Fruit fly (Drosophila melanogaster) whole organism, embryonic: ENCODE results near the gene CG14147.
A peak's percentile ranks its signal among the peaks of the same experiment; 100 is the strongest.

Experiments used
- ATbp ChIP-seq: fragments of 200-800 bp; sonication (Bioruptor generic); optimal IDR thresholded peaks from 2 replicates; lab custom pipeline; 2017; ENCODE audit warnings: missing biosample characterization, mild to moderate bottlenecking, missing genetic modification characterization, missing genetic modification reagents
- Awh ChIP-seq: fragments of 200-800 bp; sonication (Bioruptor generic); IDR thresholded peaks from 2 replicates; pipeline ENCODE4, ENCODE4 v1.3.6; 2022; ENCODE audit warnings: missing biosample characterization, missing genetic modification characterization
- Bgb ChIP-seq: fragments of 200-800 bp; sonication (Bioruptor generic); IDR thresholded peaks from 2 replicates; pipeline ENCODE4 v1.3.6; 2022; ENCODE audit warnings: missing biosample characterization, missing genetic modification characterization; ENCODE audit not compliant: partially characterized antibody
- Blimp-1 ChIP-seq: fragments of 200-800 bp; sonication (Bioruptor generic); optimal IDR thresholded peaks from 3 replicates; lab custom pipeline; 2018; ENCODE audit warnings: missing biosample characterization, missing genetic modification characterization, mild to moderate bottlenecking, moderate library complexity, missing genetic modification reagents
- CG10274 ChIP-seq: fragments of 200-800 bp; sonication (Bioruptor generic); optimal IDR thresholded peaks from 3 replicates; lab custom pipeline; 2017; ENCODE audit warnings: missing biosample characterization, mild to moderate bottlenecking, missing genetic modification characterization
- CG17361 ChIP-seq: fragments of 200-800 bp; sonication (Bioruptor generic); IDR thresholded peaks from 3 replicates; pipeline ENCODE4 v1.3.6; 2022; ENCODE audit warnings: missing biosample characterization, missing genetic modification characterization
- CG18476 ChIP-seq: fragments of 200-800 bp; sonication (Bioruptor generic); optimal IDR thresholded peaks from 2 replicates; lab custom pipeline; 2016; ENCODE audit warnings: missing biosample characterization, mild to moderate bottlenecking, missing genetic modification characterization
- CG2129 ChIP-seq: fragments of 200-800 bp; sonication (Bioruptor generic); IDR thresholded peaks from 2 replicates; pipeline ENCODE4 v1.3.6; 2022; ENCODE audit warnings: missing biosample characterization, missing genetic modification characterization; ENCODE audit not compliant: partially characterized antibody
- CG2678 ChIP-seq: fragments of 200-800 bp; sonication (Bioruptor generic); optimal IDR thresholded peaks from 3 replicates; lab custom pipeline; 2019; ENCODE audit warnings: missing biosample characterization, mild to moderate bottlenecking, missing genetic modification characterization, moderate library complexity
- CG31365 ChIP-seq: fragments of 200-800 bp; sonication (Bioruptor generic); optimal IDR thresholded peaks from 2 replicates; lab custom pipeline; 2018; ENCODE audit warnings: missing biosample characterization, mild to moderate bottlenecking, missing genetic modification characterization
- CG3407 ChIP-seq: fragments of 200-800 bp; sonication (Bioruptor generic); optimal IDR thresholded peaks from 2 replicates; lab custom pipeline; 2018; ENCODE audit warnings: missing biosample characterization, mild to moderate bottlenecking, missing genetic modification characterization
- CG4282 ChIP-seq: fragments of 200-800 bp; sonication (Bioruptor generic); optimal IDR thresholded peaks from 2 replicates; lab custom pipeline; 2016; ENCODE audit warnings: missing biosample characterization, missing genetic modification characterization
- CG4328 ChIP-seq: fragments of 200-800 bp; sonication (Bioruptor generic); optimal IDR thresholded peaks from 3 replicates; lab custom pipeline; 2017; ENCODE audit warnings: missing biosample characterization, missing genetic modification reagents, missing genetic modification characterization
- CG5245 ChIP-seq: fragments of 200-800 bp; sonication (Bioruptor generic); optimal IDR thresholded peaks from 3 replicates; lab custom pipeline; 2016; ENCODE audit warnings: missing biosample characterization, missing genetic modification characterization
- CG7963 ChIP-seq: fragments of 200-800 bp; sonication (Bioruptor generic); IDR thresholded peaks from 3 replicates; pipeline ENCODE4 v1.3.6; 2022; ENCODE audit warnings: missing biosample characterization, missing genetic modification characterization; ENCODE audit not compliant: partially characterized antibody
- CG8359 ChIP-seq: fragments of 200-800 bp; sonication (Bioruptor generic); optimal IDR thresholded peaks from 2 replicates; lab custom pipeline; 2017; ENCODE audit warnings: missing biosample characterization, mild to moderate bottlenecking, missing genetic modification characterization, borderline replicate concordance
- Dip3 ChIP-seq: fragments of 200-800 bp; sonication (Bioruptor generic); optimal IDR thresholded peaks from 3 replicates; lab custom pipeline; 2016; ENCODE audit warnings: missing biosample characterization, missing genetic modification characterization
- Dp ChIP-seq: fragments of 200-800 bp; sonication (Bioruptor generic); optimal IDR thresholded peaks from 2 replicates; lab custom pipeline; 2018; ENCODE audit warnings: missing biosample characterization, mild to moderate bottlenecking, missing genetic modification characterization, moderate library complexity
- HHEX ChIP-seq: fragments of 200-800 bp; sonication (Bioruptor generic); optimal IDR thresholded peaks from 3 replicates; lab custom pipeline; 2017; ENCODE audit warnings: missing biosample characterization, mild to moderate bottlenecking, missing genetic modification characterization, missing genetic modification reagents
- HLHmδ ChIP-seq: fragments of 200-800 bp; sonication (Bioruptor generic); optimal IDR thresholded peaks from 2 replicates; lab custom pipeline; 2018; ENCODE audit warnings: missing biosample characterization, mild to moderate bottlenecking, missing genetic modification characterization, moderate library complexity
- Hsf ChIP-seq: fragments of 200-800 bp; sonication (Bioruptor generic); optimal IDR thresholded peaks from 3 replicates; lab custom pipeline; 2016; ENCODE audit warnings: missing biosample characterization, missing genetic modification characterization
- Lim3 ChIP-seq: fragments of 200-800 bp; sonication (Bioruptor generic); IDR thresholded peaks from 2 replicates; pipeline ENCODE4 v1.3.6; 2022; ENCODE audit warnings: missing biosample characterization, missing genetic modification characterization
- NFAT ChIP-seq: fragments of 200-800 bp; sonication (Bioruptor generic); IDR thresholded peaks from 2 replicates; pipeline ENCODE4 v1.3.6; 2022; ENCODE audit warnings: missing biosample characterization, missing genetic modification characterization
- Nf-YC ChIP-seq: fragments of 200-800 bp; optimal IDR thresholded peaks from 3 replicates; lab custom pipeline; 2019; ENCODE audit warnings: missing biosample characterization, mild to moderate bottlenecking, missing genetic modification characterization, moderate library complexity
- Poxn ChIP-seq: fragments of 200-800 bp; sonication (Bioruptor generic); IDR thresholded peaks from 2 replicates; pipeline ENCODE4 v1.3.6; 2022; ENCODE audit warnings: missing biosample characterization, missing genetic modification characterization
- Ssrp ChIP-seq: fragments of 200-800 bp; sonication (Bioruptor generic); optimal IDR thresholded peaks from 2 replicates; lab custom pipeline; 2018; ENCODE audit warnings: missing biosample characterization, mild to moderate bottlenecking, missing genetic modification characterization, moderate library complexity
- abd-A ChIP-seq: fragments of 200-800 bp; sonication (Bioruptor generic); optimal IDR thresholded peaks from 3 replicates; lab custom pipeline; 2019; ENCODE audit warnings: missing biosample characterization, mild to moderate bottlenecking, missing genetic modification characterization, moderate library complexity
- bsh ChIP-seq, 2 experiments: fragments of 200-800 bp; sonication (Bioruptor generic); optimal IDR thresholded peaks; 2 replicates each; lab custom pipeline; 2017 to 2018; ENCODE audit warnings: mild to moderate bottlenecking in 2 of 2, missing biosample characterization in 2 of 2, missing genetic modification characterization in 2 of 2, moderate library complexity in 1 of 2
- caup ChIP-seq: fragments of 200-800 bp; sonication (Bioruptor generic); optimal IDR thresholded peaks from 3 replicates; lab custom pipeline; 2017; ENCODE audit warnings: missing biosample characterization, mild to moderate bottlenecking, missing genetic modification characterization, moderate library complexity; ENCODE audit not compliant: severe bottlenecking
- chn ChIP-seq: fragments of 200-800 bp; sonication (Bioruptor generic); optimal IDR thresholded peaks from 2 replicates; lab custom pipeline; 2016; ENCODE audit warnings: missing biosample characterization, missing genetic modification characterization
- crol ChIP-seq: fragments of 200-800 bp; sonication (Bioruptor generic); IDR thresholded peaks from 2 replicates; pipeline ENCODE4 v1.3.6; 2022; ENCODE audit warnings: missing biosample characterization, missing genetic modification characterization
- dmrt11E ChIP-seq: fragments of 200-800 bp; sonication (Bioruptor generic); optimal IDR thresholded peaks from 3 replicates; lab custom pipeline; 2018; ENCODE audit warnings: missing biosample characterization, mild to moderate bottlenecking, missing genetic modification characterization, moderate library complexity
- hkb ChIP-seq, 2 experiments: fragments of 200-800 bp in 1 of 2; fragments of >200 bp in 1 of 2; sonication (Bioruptor generic) in 1 of 2; IDR thresholded peaks in 1 of 2; optimal IDR thresholded peaks in 1 of 2; 2 replicates each; pipeline versions ENCODE4 v1.3.6 to Lab custom; 2017 to 2022; ENCODE audit warnings: missing biosample characterization in 1 of 2, missing genetic modification characterization in 1 of 2
- jing ChIP-seq: fragments of 200-800 bp; sonication (Bioruptor generic); optimal IDR thresholded peaks from 2 replicates; lab custom pipeline; 2018; ENCODE audit warnings: missing biosample characterization, mild to moderate bottlenecking, missing genetic modification characterization
- ken ChIP-seq: fragments of 200-800 bp; sonication (Bioruptor generic); IDR thresholded peaks from 3 replicates; pipeline ENCODE4 v1.3.6; 2022; ENCODE audit warnings: missing biosample characterization, missing genetic modification characterization
- kni ChIP-seq: fragments of 200-800 bp; sonication (Bioruptor generic); optimal IDR thresholded peaks from 3 replicates; lab custom pipeline; 2017; ENCODE audit warnings: mild to moderate bottlenecking, missing biosample characterization, missing genetic modification reagents, missing genetic modification characterization
- lola ChIP-seq, 3 experiments: fragments of >200 bp in 2 of 3; fragments of 200-800 bp in 1 of 3; sonication (Bioruptor generic) in 1 of 3; optimal IDR thresholded peaks; 2 replicates each; lab custom pipeline; 2017 to 2019; ENCODE audit warnings: missing biosample characterization in 3 of 3, missing genetic modification characterization in 3 of 3, mild to moderate bottlenecking in 1 of 3, moderate library complexity in 1 of 3
- oc ChIP-seq: fragments of 200-800 bp; sonication (Bioruptor generic); optimal IDR thresholded peaks from 2 replicates; lab custom pipeline; 2018; ENCODE audit warnings: missing biosample characterization, mild to moderate bottlenecking, missing genetic modification characterization, moderate library complexity
- onecut ChIP-seq: fragments of 200-800 bp; sonication (Bioruptor generic); IDR thresholded peaks from 2 replicates; pipeline ENCODE4 v1.3.6; 2022; ENCODE audit warnings: missing biosample characterization, missing genetic modification characterization
- org-1 ChIP-seq: fragments of 200-800 bp; sonication (Bioruptor generic); optimal IDR thresholded peaks from 2 replicates; lab custom pipeline; 2017; ENCODE audit warnings: missing biosample characterization, missing genetic modification characterization
- p53 ChIP-seq: fragments of 200-800 bp; sonication (Bioruptor generic); optimal IDR thresholded peaks from 2 replicates; lab custom pipeline; 2016; ENCODE audit warnings: missing biosample characterization, missing genetic modification characterization
- pum ChIP-seq: fragments of 200-800 bp; sonication (Bioruptor generic); optimal IDR thresholded peaks from 2 replicates; lab custom pipeline; 2016; ENCODE audit warnings: missing biosample characterization, missing genetic modification characterization
- sens ChIP-seq: fragments of 200-800 bp; sonication (Bioruptor generic); peaks from one replicate; lab custom pipeline; 2016; ENCODE audit warnings: missing biosample characterization, missing genetic modification characterization
- sisA ChIP-seq: fragments of 200-800 bp; sonication (Bioruptor generic); IDR thresholded peaks from 2 replicates; pipeline ENCODE4 v1.3.6; 2022; ENCODE audit warnings: missing biosample characterization, missing genetic modification characterization
- sr ChIP-seq: fragments of 200-800 bp; sonication (Bioruptor generic); IDR thresholded peaks from 3 replicates; pipeline ENCODE4 v1.3.6; 2022; ENCODE audit warnings: missing biosample characterization, missing genetic modification characterization
- trem ChIP-seq: fragments of 200-800 bp; optimal IDR thresholded peaks from 3 replicates; lab custom pipeline; 2019; ENCODE audit warnings: missing biosample characterization, mild to moderate bottlenecking, missing genetic modification characterization, moderate library complexity
- tx ChIP-seq: fragments of 200-800 bp; sonication (Bioruptor generic); optimal IDR thresholded peaks from 2 replicates; lab custom pipeline; 2016; ENCODE audit warnings: missing biosample characterization, missing genetic modification characterization
- zen2 ChIP-seq: fragments of 200-800 bp; sonication (Bioruptor generic); IDR thresholded peaks from 3 replicates; pipeline ENCODE4 v1.3.6; 2022; ENCODE audit warnings: missing biosample characterization, missing genetic modification characterization; ENCODE audit not compliant: partially characterized antibody

Gene CG14147

DNA sequence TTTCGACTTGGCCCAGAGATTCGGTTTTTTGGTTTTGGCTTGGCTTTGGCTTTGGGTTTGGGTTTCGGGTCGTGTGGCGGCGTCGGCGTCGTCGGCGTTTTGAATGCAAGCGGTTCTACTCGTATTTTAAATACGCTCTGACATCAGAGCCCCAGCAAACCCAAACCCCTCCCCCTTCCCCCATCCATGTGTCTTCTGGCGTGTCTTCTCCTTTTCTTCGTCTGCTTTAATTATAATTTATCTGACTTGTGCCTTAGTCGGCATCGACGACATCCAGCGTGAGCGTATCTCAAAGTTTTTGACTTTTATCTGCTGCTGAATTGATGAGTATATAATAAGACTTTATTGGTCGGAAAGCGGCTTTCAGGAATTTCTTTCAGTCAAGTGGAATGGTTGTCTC, 29.3 kb downstream of the CG14147 start (continued):
- peak; percentile 56 for TF ChIP-seq Awh
- TF ChIP-seq Nf-YC (tag; lab: Kevin White, UChicago): no peak
- peak; percentile 31 for TF ChIP-seq kni
- TF ChIP-seq Hsf (GFP tag; lab: Kevin White, UChicago): no peak
- TF ChIP-seq HLHmδ: no peak
- no peak for TF ChIP-seq sens (GFP tag; lab: Kevin White, UChicago)
- peak; percentile 16; the same call in 1 of the 2 replicates for TF ChIP-seq crol (GFP tag; lab: Robert Waterston, UW)
- TF ChIP-seq zen2 (GFP tag; lab: Robert Waterston, UW): no peak
- no peak for TF ChIP-seq org-1 (GFP tag; lab: Kevin White, UChicago)
- TF ChIP-seq jing (GFP tag; lab: Kevin White, UChicago): no peak
- peak; percentile 21 for TF ChIP-seq oc
- no peak for TF ChIP-seq tx (GFP tag; lab: Kevin White, UChicago)

DNA sequence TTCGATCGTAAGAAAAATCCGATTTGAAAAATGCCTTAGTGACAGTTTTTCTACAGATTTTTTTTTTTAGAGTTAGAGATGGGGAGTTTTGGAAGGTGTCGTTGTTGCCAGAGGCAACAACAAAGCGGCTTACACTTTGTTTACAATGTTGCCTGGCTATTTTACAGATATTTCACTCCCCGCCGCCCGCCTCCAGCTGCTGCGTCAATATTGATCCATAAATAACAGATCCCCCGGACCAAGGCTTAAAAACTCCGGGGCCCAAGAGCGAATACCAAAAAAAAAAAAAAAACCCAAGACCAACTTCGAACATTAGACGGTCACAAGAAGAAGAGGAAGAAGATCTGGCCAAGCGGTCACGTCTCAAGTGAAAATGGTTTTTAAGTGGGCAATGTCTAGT, 30.5 kb downstream of the CG14147 start:
- no peak for TF ChIP-seq Lim3 (GFP tag; lab: Robert Waterston, UW)
- no peak for TF ChIP-seq org-1 (GFP tag; lab: Kevin White, UChicago)
- TF ChIP-seq ATbp (GFP tag; lab: Kevin White, UChicago): peak; percentile 68
- 0 out of 2 replicates have a peak, but pooled peaks have one; percentile 20 for TF ChIP-seq NFAT
- TF ChIP-seq CG2129 (GFP tag; lab: Robert Waterston, UW): no peak
- TF ChIP-seq ken (GFP tag; lab: Robert Waterston, UW): 0 out of 3 replicates have a peak, but pooled peaks have one; percentile 31
- TF ChIP-seq chn (GFP tag; lab: Kevin White, UChicago): no peak
- 0 out of 3 replicates have a peak, but pooled peaks have one; percentile 7 for TF ChIP-seq sr
- TF ChIP-seq sisA (GFP tag; lab: Robert Waterston, UW): no peak
- TF ChIP-seq caup (GFP tag; lab: Kevin White, UChicago): no peak
- TF ChIP-seq CG4282 (GFP tag; lab: Kevin White, UChicago): no peak
- no peak for TF ChIP-seq lola (GFP tag; optimal IDR thresholded peaks at IDR 0.05; lab: Kevin White, UChicago)
- TF ChIP-seq CG17361 (GFP tag; lab: Robert Waterston, UW): no peak
- no peak for TF ChIP-seq Ssrp (tag; lab: Kevin White, UChicago)
- TF ChIP-seq CG7963 (GFP tag; lab: Robert Waterston, UW): no peak
- TF ChIP-seq oc: peak; percentile 74
- TF ChIP-seq Blimp-1 (GFP tag; lab: Kevin White, UChicago): peak; percentile 14
- peak; percentile 6 for TF ChIP-seq HHEX (GFP tag; lab: Kevin White, UChicago)
- peak; percentile 33 for TF ChIP-seq onecut
- TF ChIP-seq CG2678 (tag; lab: Kevin White, UChicago): peak; percentile 9
- TF ChIP-seq dmrt11E (tag; lab: Kevin White, UChicago): no peak
- TF ChIP-seq trem: no peak
- no peak for TF ChIP-seq Bgb (GFP tag; lab: Robert Waterston, UW)
- no peak for TF ChIP-seq CG18476
- no peak for TF ChIP-seq Poxn (GFP tag; lab: Robert Waterston, UW)
- TF ChIP-seq CG31365 (tag; lab: Kevin White, UChicago): no peak
- TF ChIP-seq hkb (optimal IDR thresholded peaks at IDR 0.05; lab: Kevin White, UChicago): no peak
- TF ChIP-seq hkb (GFP tag; IDR thresholded peaks at IDR 0.05; lab: Robert Waterston, UW): no peak
- no peak for TF ChIP-seq Dp (GFP tag; lab: Kevin White, UChicago)
- TF ChIP-seq pum (GFP tag; lab: Kevin White, UChicago): no peak
- peak in 1 of 2 experiments; percentile 23 for TF ChIP-seq bsh (GFP tag; optimal IDR thresholded peaks at IDR 0.05; lab: Kevin White, UChicago)
- TF ChIP-seq CG4328 (GFP tag; lab: Kevin White, UChicago): no peak
- no peak for TF ChIP-seq CG5245 (GFP tag; lab: Kevin White, UChicago)
- peak; percentile 43 for TF ChIP-seq CG3407 (GFP tag; lab: Kevin White, UChicago)
- no peak for TF ChIP-seq abd-A
- TF ChIP-seq Dip3 (GFP tag; lab: Kevin White, UChicago): no peak
- TF ChIP-seq p53 (GFP tag; lab: Kevin White, UChicago): no peak
- no peak for TF ChIP-seq CG10274 (GFP tag; lab: Kevin White, UChicago)
- TF ChIP-seq CG8359 (GFP tag; lab: Kevin White, UChicago): no peak
